Worm (Caenorhabditis elegans): Measurements from ENCODE around the gene nish-1.

The nish-1 gene

ce11 chrIV:10842232-10842631 is 21.9 kb upstream of the nish-1 start:
- TF ChIP-seq C17E4.6 (GFP tag; IDR thresholded peaks at IDR 0.05) (0 out of 2 replicates have a peak, but pooled peaks have one; percentile 46), pbrm-1 (GFP tag; IDR thresholded peaks at IDR 0.05) (no peak), ceh-100 (GFP tag; IDR thresholded peaks at IDR 0.05) (0 out of 2 replicates have a peak, but pooled peaks have one; percentile 15), nfya-1 (tag; optimal IDR thresholded peaks at IDR 0.05; ENCODE audit: borderline replicate concordance, insufficient read depth) (no peak), tbx-9 (tag; optimal IDR thresholded peaks at IDR 0.05; ENCODE audit: borderline replicate concordance) (no peak), ztf-18 (tag; optimal IDR thresholded peaks at IDR 0.05) (no peak), nhr-80 (tag; optimal IDR thresholded peaks at IDR 0.05) (no peak), unc-62 (GFP tag; optimal IDR thresholded peaks at IDR 0.05) (no peak), lsl-1 (GFP tag; optimal IDR thresholded peaks at IDR 0.05) (peak; percentile 57), nhr-27 (tag; optimal IDR thresholded peaks at IDR 0.05) (no peak), snpc-1.3 (tag; optimal IDR thresholded peaks at IDR 0.05; ENCODE audit: insufficient read depth) (no peak), Y53G8AR.9 (GFP tag; conservative IDR thresholded peaks at IDR 0.05) (peak; percentile 73; the same call in 1 of the 2 replicates), dpl-1 (GFP tag; optimal IDR thresholded peaks at IDR 0.05) (no peak), mel-28 (tag; optimal IDR thresholded peaks at IDR 0.05; ENCODE audit: borderline replicate concordance) (no peak), repo-1 (tag; optimal IDR thresholded peaks at IDR 0.05) (no peak), tbp1 (GFP tag; optimal IDR thresholded peaks at IDR 0.05) (no peak), ztf-26 (tag; optimal IDR thresholded peaks at IDR 0.05) (no peak), ets-4 (GFP tag; optimal IDR thresholded peaks at IDR 0.05) (no peak), F39B2.1 (GFP tag; IDR thresholded peaks at IDR 0.05) (0 out of 2 replicates have a peak, but pooled peaks have one; percentile 7), nhr-179 (tag; optimal IDR thresholded peaks at IDR 0.05) (no peak), F22D6.2 (tag; optimal IDR thresholded peaks at IDR 0.05) (no peak), egl-44 (GFP tag; IDR thresholded peaks at IDR 0.05) (0 out of 2 replicates have a peak, but pooled peaks have one; percentile 36), ceh-40 (GFP tag; IDR thresholded peaks at IDR 0.05) (no peak), lsy-27 (tag; optimal IDR thresholded peaks at IDR 0.05; ENCODE audit: borderline replicate concordance, insufficient read depth) (no peak), D2030.7 (GFP tag; IDR thresholded peaks at IDR 0.05) (0 out of 2 replicates have a peak, but pooled peaks have one; percentile 12), C06A6.2 (GFP tag; conservative IDR thresholded peaks at IDR 0.05) (no peak), attf-6 (GFP tag; IDR thresholded peaks at IDR 0.05) (no peak), B0035.1 (tag; optimal IDR thresholded peaks at IDR 0.05) (no peak), F23B12.7 (tag; optimal IDR thresholded peaks at IDR 0.05; ENCODE audit: insufficient read depth) (no peak), ztf-22 (GFP tag; optimal IDR thresholded peaks at IDR 0.05) (no peak), hmg-20 (GFP tag; IDR thresholded peaks at IDR 0.05) (no peak), lin-40 (tag; optimal IDR thresholded peaks at IDR 0.05) (no peak), let-526 (GFP tag; IDR thresholded peaks at IDR 0.05) (no peak), T26A5.8 (tag; optimal IDR thresholded peaks at IDR 0.05) (no peak), nfyb-1 (GFP tag; IDR thresholded peaks at IDR 0.05) (peak; percentile 18; the same call in 1 of the 2 replicates), lin-35 (GFP tag; optimal IDR thresholded peaks at IDR 0.05) (no peak), gei-17 (GFP tag; optimal IDR thresholded peaks at IDR 0.05) (no peak), ztf-25 (GFP tag; IDR thresholded peaks at IDR 0.05) (no peak), zim-3 (tag; optimal IDR thresholded peaks at IDR 0.05) (no peak), rcor-1 (GFP tag; IDR thresholded peaks at IDR 0.05) (peak; percentile 31; the same call in 1 of the 2 replicates), madf-8 (GFP tag; conservative IDR thresholded peaks at IDR 0.05) (no peak; the same call in 1 of the 2 replicates), hmg-1.2 (GFP tag; IDR thresholded peaks at IDR 0.05) (peak; percentile 16; the same call in 1 of the 2 replicates), sdz-38 (tag; optimal IDR thresholded peaks at IDR 0.05) (no peak), mcd-1 (GFP tag; IDR thresholded peaks at IDR 0.05) (no peak), ceh-91 (GFP tag; IDR thresholded peaks at IDR 0.05) (no peak), ztf-6 (GFP tag; IDR thresholded peaks at IDR 0.05) (no peak), Y56A3A.18 (GFP tag; IDR thresholded peaks at IDR 0.05) (no peak), atf-7 (tag; optimal IDR thresholded peaks at IDR 0.05) (no peak)

All from whole organism, young adult.